Fruit fly (Drosophila melanogaster) whole organism, embryonic: ENCODE data around the gene CG43121.

Experiments
- C15 ChIP-seq: fragments of 200-800 bp; sonication (Bioruptor generic); IDR thresholded peaks from 3 replicates; pipeline ENCODE4 v1.3.6; 2022; ENCODE audit warnings: missing biosample characterization, missing genetic modification characterization
- CG10267 ChIP-seq: fragments of 200-800 bp; sonication (Bioruptor generic); optimal IDR thresholded peaks from 2 replicates; lab custom pipeline; 2018; ENCODE audit warnings: missing biosample characterization, mild to moderate bottlenecking, missing genetic modification characterization, moderate library complexity
- CG11695 ChIP-seq: fragments of 200-800 bp; sonication (Bioruptor generic); IDR thresholded peaks from 3 replicates; pipeline ENCODE4 v1.3.6; 2022; ENCODE audit warnings: missing biosample characterization, missing genetic modification characterization
- CG12391 ChIP-seq: fragments of 200-800 bp; sonication (Bioruptor generic); optimal IDR thresholded peaks from 3 replicates; lab custom pipeline; 2018; ENCODE audit warnings: missing biosample characterization, mild to moderate bottlenecking, missing genetic modification characterization, moderate library complexity
- CG13624 ChIP-seq: fragments of 200-800 bp; sonication (Bioruptor generic); optimal IDR thresholded peaks from 2 replicates; lab custom pipeline; 2016; ENCODE audit warnings: missing biosample characterization, missing genetic modification characterization
- CG13894 ChIP-seq: fragments of 200-800 bp; sonication (Bioruptor generic); optimal IDR thresholded peaks from 3 replicates; lab custom pipeline; 2018; ENCODE audit warnings: missing biosample characterization, mild to moderate bottlenecking, missing genetic modification characterization, moderate library complexity
- CG14710 ChIP-seq: fragments of 200-800 bp; sonication (Bioruptor generic); optimal IDR thresholded peaks from 3 replicates; lab custom pipeline; 2019; ENCODE audit warnings: missing biosample characterization, mild to moderate bottlenecking, missing genetic modification characterization, moderate library complexity
- CG15601 ChIP-seq: fragments of 200-800 bp; sonication (Bioruptor generic); optimal IDR thresholded peaks from 3 replicates; lab custom pipeline; 2019; ENCODE audit warnings: missing biosample characterization, mild to moderate bottlenecking, missing genetic modification characterization, moderate library complexity
- CG1603 ChIP-seq: fragments of 200-800 bp; sonication (Bioruptor generic); optimal IDR thresholded peaks from 2 replicates; lab custom pipeline; 2019; ENCODE audit warnings: missing biosample characterization, mild to moderate bottlenecking, missing genetic modification characterization, moderate library complexity
- CG17829 ChIP-seq: fragments of 200-800 bp; optimal IDR thresholded peaks from 2 replicates; lab custom pipeline; 2019; ENCODE audit warnings: missing biosample characterization, mild to moderate bottlenecking, missing genetic modification characterization, moderate library complexity
- CG2199 ChIP-seq: fragments of 200-800 bp; sonication (Bioruptor generic); IDR thresholded peaks from 3 replicates; pipeline ENCODE4 v1.3.6; 2022; ENCODE audit warnings: missing biosample characterization, missing genetic modification characterization
- CG2712 ChIP-seq: fragments of 200-800 bp; optimal IDR thresholded peaks from 3 replicates; lab custom pipeline; 2019; ENCODE audit warnings: missing biosample characterization, mild to moderate bottlenecking, missing genetic modification characterization, moderate library complexity
- CG31365 ChIP-seq: fragments of 200-800 bp; sonication (Bioruptor generic); optimal IDR thresholded peaks from 2 replicates; lab custom pipeline; 2018; ENCODE audit warnings: missing biosample characterization, mild to moderate bottlenecking, missing genetic modification characterization
- CG34224 ChIP-seq: fragments of 200-800 bp; sonication (Bioruptor generic); IDR thresholded peaks from 3 replicates; pipeline ENCODE4 v1.3.6; 2022; ENCODE audit warnings: missing biosample characterization, missing genetic modification characterization; ENCODE audit not compliant: partially characterized antibody
- CG4707 ChIP-seq: fragments of 200-800 bp; sonication (Bioruptor generic); optimal IDR thresholded peaks from 2 replicates; lab custom pipeline; 2018; ENCODE audit warnings: missing biosample characterization, mild to moderate bottlenecking, missing genetic modification characterization, moderate library complexity
- CG7963 ChIP-seq: fragments of 200-800 bp; sonication (Bioruptor generic); IDR thresholded peaks from 3 replicates; pipeline ENCODE4 v1.3.6; 2022; ENCODE audit warnings: missing biosample characterization, missing genetic modification characterization; ENCODE audit not compliant: partially characterized antibody
- CG8290 ChIP-seq, 3 experiments: fragments of 200-800 bp; sonication (Bioruptor generic); optimal IDR thresholded peaks; 2 replicates each; lab custom pipeline; 2016 to 2019; ENCODE audit warnings: missing biosample characterization in 3 of 3, missing genetic modification characterization in 3 of 3, mild to moderate bottlenecking in 2 of 3, moderate library complexity in 1 of 3
- HLH4C ChIP-seq: fragments of 200-800 bp; sonication (Bioruptor generic); IDR thresholded peaks from 3 replicates; pipeline ENCODE4 v1.3.6; 2022; ENCODE audit warnings: missing biosample characterization, missing genetic modification characterization; ENCODE audit not compliant: partially characterized antibody
- HmgZ ChIP-seq: fragments of 200-800 bp; sonication (Bioruptor generic); optimal IDR thresholded peaks from 2 replicates; lab custom pipeline; 2018; ENCODE audit warnings: missing biosample characterization, mild to moderate bottlenecking, missing genetic modification characterization
- Hr3 ChIP-seq: fragments of 200-800 bp; sonication (Bioruptor generic); optimal IDR thresholded peaks from 3 replicates; lab custom pipeline; 2016; ENCODE audit warnings: missing biosample characterization, missing genetic modification characterization
- Med ChIP-seq: fragments of 200-800 bp; sonication (Bioruptor generic); peaks from one replicate; lab custom pipeline; 2016; ENCODE audit warnings: missing biosample characterization, missing genetic modification characterization, mild to moderate bottlenecking, inconsistent platforms, moderate library complexity
- Oaz ChIP-seq: fragments of 200-800 bp; sonication (Bioruptor generic); IDR thresholded peaks from 2 replicates; pipeline ENCODE4 v1.3.6; 2022; ENCODE audit warnings: missing biosample characterization, missing genetic modification characterization
- abd-A ChIP-seq: fragments of 200-800 bp; sonication (Bioruptor generic); optimal IDR thresholded peaks from 3 replicates; lab custom pipeline; 2019; ENCODE audit warnings: missing biosample characterization, mild to moderate bottlenecking, missing genetic modification characterization, moderate library complexity
- aop ChIP-seq: fragments of 200-800 bp; sonication (Bioruptor generic); IDR thresholded peaks from 2 replicates; pipeline ENCODE4 v1.3.6; 2022; ENCODE audit warnings: missing biosample characterization, missing genetic modification characterization
- ato ChIP-seq: fragments of 200-800 bp; sonication (Bioruptor generic); IDR thresholded peaks from 2 replicates; pipeline ENCODE4 v1.3.6; 2022; ENCODE audit warnings: missing biosample characterization, missing genetic modification characterization; ENCODE audit not compliant: partially characterized antibody
- bbx ChIP-seq: fragments of 200-800 bp; sonication (Bioruptor generic); IDR thresholded peaks from 2 replicates; pipeline ENCODE4 v1.3.6; 2022; ENCODE audit warnings: missing biosample characterization, missing genetic modification characterization; ENCODE audit not compliant: partially characterized antibody
- bowl ChIP-seq: fragments of 200-800 bp; sonication (Bioruptor generic); IDR thresholded peaks from 2 replicates; pipeline ENCODE4 v1.3.6; 2022; ENCODE audit warnings: missing biosample characterization, missing genetic modification characterization
- hbn ChIP-seq: fragments of 200-800 bp; sonication (Bioruptor generic); IDR thresholded peaks from 2 replicates; pipeline ENCODE4 v1.3.6; 2022; ENCODE audit warnings: missing biosample characterization, missing genetic modification characterization; ENCODE audit not compliant: partially characterized antibody
- inv ChIP-seq: fragments of 200-800 bp; sonication (Bioruptor generic); IDR thresholded peaks from 2 replicates; pipeline ENCODE4 v1.3.6; 2022; ENCODE audit warnings: missing biosample characterization, missing genetic modification characterization; ENCODE audit not compliant: partially characterized antibody
- jumu ChIP-seq: fragments of 200-800 bp; sonication (Bioruptor generic); optimal IDR thresholded peaks from 3 replicates; lab custom pipeline; 2016; ENCODE audit warnings: missing biosample characterization, missing genetic modification characterization
- kni ChIP-seq: fragments of 200-800 bp; sonication (Bioruptor generic); optimal IDR thresholded peaks from 3 replicates; lab custom pipeline; 2017; ENCODE audit warnings: mild to moderate bottlenecking, missing biosample characterization, missing genetic modification reagents, missing genetic modification characterization
- lola ChIP-seq, 3 experiments: fragments of >200 bp in 2 of 3; fragments of 200-800 bp in 1 of 3; sonication (Bioruptor generic) in 1 of 3; optimal IDR thresholded peaks; 2 replicates each; lab custom pipeline; 2017 to 2019; ENCODE audit warnings: missing biosample characterization in 3 of 3, missing genetic modification characterization in 3 of 3, mild to moderate bottlenecking in 1 of 3, moderate library complexity in 1 of 3
- mld ChIP-seq: fragments of 200-800 bp; sonication (Bioruptor generic); IDR thresholded peaks from 3 replicates; pipeline ENCODE4 v1.3.6; 2022; ENCODE audit warnings: missing biosample characterization, missing genetic modification characterization; ENCODE audit not compliant: partially characterized antibody
- nau ChIP-seq: fragments of 200-800 bp; sonication (Bioruptor generic); optimal IDR thresholded peaks from 3 replicates; lab custom pipeline; 2017; ENCODE audit warnings: missing biosample characterization, mild to moderate bottlenecking, missing genetic modification characterization, missing genetic modification reagents
- nerfin-2 ChIP-seq: fragments of 200-800 bp; sonication (Bioruptor generic); IDR thresholded peaks from 2 replicates; pipeline ENCODE4 v1.3.6; 2022; ENCODE audit warnings: missing biosample characterization, missing genetic modification characterization; ENCODE audit not compliant: partially characterized antibody
- nom ChIP-seq: fragments of 200-800 bp; sonication (Bioruptor generic); optimal IDR thresholded peaks from 2 replicates; lab custom pipeline; 2017; ENCODE audit warnings: missing biosample characterization, missing genetic modification characterization, mild to moderate bottlenecking, moderate library complexity, missing genetic modification reagents
- pan ChIP-seq, 4 experiments: fragments of >200 bp in 3 of 4; fragments of 200-800 bp in 1 of 4; sonication (Bioruptor generic) in 1 of 4; optimal IDR thresholded peaks in 3 of 4; IDR thresholded peaks in 1 of 4; 2 replicates each; pipeline versions ENCODE4 v1.3.6 to Lab custom; 2017 to 2022; ENCODE audit warnings: missing biosample characterization in 2 of 4, missing genetic modification characterization in 2 of 4, mixed read lengths in 1 of 4
- pfk ChIP-seq: fragments of 200-800 bp; sonication (Bioruptor generic); optimal IDR thresholded peaks from 2 replicates; lab custom pipeline; 2018; ENCODE audit warnings: missing biosample characterization, mild to moderate bottlenecking, missing genetic modification characterization, moderate library complexity
- sna ChIP-seq: fragments of 200-800 bp; sonication (Bioruptor generic); IDR thresholded peaks from 2 replicates; pipeline ENCODE4 v1.3.6; 2022; ENCODE audit warnings: missing biosample characterization, missing genetic modification characterization; ENCODE audit not compliant: partially characterized antibody
- sug ChIP-seq: fragments of 200-800 bp; optimal IDR thresholded peaks from 2 replicates; lab custom pipeline; 2019; ENCODE audit warnings: missing biosample characterization, mild to moderate bottlenecking, missing genetic modification characterization, moderate library complexity
- trem ChIP-seq: fragments of 200-800 bp; optimal IDR thresholded peaks from 3 replicates; lab custom pipeline; 2019; ENCODE audit warnings: missing biosample characterization, mild to moderate bottlenecking, missing genetic modification characterization, moderate library complexity
- yki ChIP-seq: fragments of >200 bp; optimal IDR thresholded peaks from 3 replicates; lab custom pipeline; 2018
- zen ChIP-seq: fragments of 200-800 bp; sonication (Bioruptor generic); optimal IDR thresholded peaks from 3 replicates; lab custom pipeline; 2018; ENCODE audit warnings: missing biosample characterization, mild to moderate bottlenecking, missing genetic modification characterization, moderate library complexity
- zen2 ChIP-seq: fragments of 200-800 bp; sonication (Bioruptor generic); IDR thresholded peaks from 3 replicates; pipeline ENCODE4 v1.3.6; 2022; ENCODE audit warnings: missing biosample characterization, missing genetic modification characterization; ENCODE audit not compliant: partially characterized antibody

CG43121 gene

DNA sequence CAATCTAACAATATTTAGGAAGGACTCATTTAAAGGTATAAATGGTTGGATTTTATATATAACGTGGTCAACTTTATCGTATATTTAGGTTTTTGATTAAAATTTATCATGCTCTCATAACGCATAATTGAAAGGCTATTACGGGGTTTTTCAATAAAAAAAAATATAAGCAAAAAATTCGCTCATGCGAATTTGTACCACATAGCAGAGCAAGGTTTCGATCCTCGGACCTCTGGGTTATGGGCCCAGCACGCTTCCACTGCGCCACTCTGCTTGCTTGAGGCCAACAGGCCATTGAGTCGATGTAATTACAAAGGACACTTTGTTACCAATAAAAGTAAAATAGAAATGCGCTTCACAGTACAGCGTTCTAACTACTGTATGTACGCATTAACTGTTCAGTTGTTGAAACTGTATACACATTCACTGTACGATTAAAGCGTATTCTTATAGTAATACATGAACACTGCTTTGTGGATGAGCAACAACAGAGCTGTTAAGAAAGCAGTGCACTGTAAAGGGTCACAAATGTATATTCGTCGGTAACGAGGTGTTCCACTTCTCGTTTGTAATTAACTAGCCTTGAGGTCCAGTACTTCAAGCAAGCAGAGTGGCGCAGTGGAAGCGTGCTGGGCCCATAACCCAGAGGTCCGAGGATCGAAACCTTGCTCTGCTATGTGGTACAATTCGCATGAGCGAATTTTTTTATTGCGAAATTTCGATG, 1.7 kb upstream of the CG43121 start:
- TF ChIP-seq CG11695 (GFP tag; lab: Robert Waterston, UW), result 0 out of 3 replicates have a peak, but pooled peaks have one; percentile 12
- no peak for TF ChIP-seq CG15601 (tag; lab: Kevin White, UChicago)
- TF ChIP-seq pan (optimal IDR thresholded peaks at IDR 0.05; lab: Kevin White, UChicago), result no peak
- peak in 1 of 2 experiments; percentile 5 for TF ChIP-seq pan (GFP tag; optimal IDR thresholded peaks at IDR 0.05 in 1 of 2, IDR thresholded peaks at IDR 0.05 in 1 of 2)
- TF ChIP-seq HmgZ (tag; lab: Kevin White, UChicago), result peak; percentile 69
- TF ChIP-seq yki (lab: Kevin White, UChicago), result peak; percentile 35
- peak; percentile 95 for TF ChIP-seq mld (GFP tag; lab: Robert Waterston, UW)
- TF ChIP-seq sug (tag; lab: Kevin White, UChicago), result peak; percentile 7
- peak; percentile 9 for TF ChIP-seq nau (GFP tag; lab: Kevin White, UChicago)
- peak; percentile 91 for TF ChIP-seq bbx (GFP tag; lab: Robert Waterston, UW)
- TF ChIP-seq CG4707 (GFP tag; lab: Kevin White, UChicago), result no peak
- peak; percentile 37 for TF ChIP-seq CG2712 (tag; lab: Kevin White, UChicago)
- peak; percentile 81 for TF ChIP-seq nerfin-2 (GFP tag; lab: Robert Waterston, UW)
- peak; percentile 78 for TF ChIP-seq Med (GFP tag; lab: Kevin White, UChicago)
- no peak for TF ChIP-seq jumu (GFP tag; lab: Kevin White, UChicago)
- TF ChIP-seq CG1603, result peak; percentile 5
- TF ChIP-seq HLH4C (GFP tag; lab: Robert Waterston, UW), result peak; percentile 67
- peak; percentile 69 for TF ChIP-seq zen2 (GFP tag; lab: Robert Waterston, UW)
- peak; percentile 17 for TF ChIP-seq nom (GFP tag; lab: Kevin White, UChicago)
- TF ChIP-seq bowl, result no peak
- peak in 1 of 3 experiments; percentile 71 for TF ChIP-seq lola (GFP tag; optimal IDR thresholded peaks at IDR 0.05; lab: Kevin White, UChicago)
- peak; percentile 4 for TF ChIP-seq zen
- TF ChIP-seq CG13894, result peak; percentile 57
- TF ChIP-seq ato, result peak; percentile 87
- TF ChIP-seq CG8290 (GFP tag; optimal IDR thresholded peaks at IDR 0.05; lab: Kevin White, UChicago), result peak; percentile 29
- TF ChIP-seq CG8290 (tag; optimal IDR thresholded peaks at IDR 0.05; lab: Kevin White, UChicago), result peak in 1 of 2 experiments; percentile 71
- peak; percentile 31 for TF ChIP-seq CG10267 (tag; lab: Kevin White, UChicago)
- TF ChIP-seq pfk (GFP tag; lab: Kevin White, UChicago), result no peak
- TF ChIP-seq CG34224 (GFP tag; lab: Robert Waterston, UW), result peak; percentile 26; the same call in 1 of the 3 replicates
- peak; percentile 46; the same call in 1 of the 2 replicates for TF ChIP-seq sna
- 0 out of 2 replicates have a peak, but pooled peaks have one; percentile 33 for TF ChIP-seq hbn
- peak; percentile 47 for TF ChIP-seq inv (GFP tag; lab: Robert Waterston, UW)
- no peak for TF ChIP-seq Hr3 (GFP tag; lab: Kevin White, UChicago)
- TF ChIP-seq trem, result peak; percentile 22
- peak; percentile 11 for TF ChIP-seq CG13624
- TF ChIP-seq CG17829 (tag; lab: Kevin White, UChicago), result peak; percentile 58
- TF ChIP-seq Oaz (GFP tag; lab: Robert Waterston, UW), result no peak
- TF ChIP-seq C15 (GFP tag; lab: Robert Waterston, UW), result 0 out of 3 replicates have a peak, but pooled peaks have one; percentile 21
- TF ChIP-seq CG2199 (GFP tag; lab: Robert Waterston, UW), result peak; percentile 80; the same call in 2 of the 3 replicates
- TF ChIP-seq CG31365, result peak; percentile 100
- TF ChIP-seq aop (GFP tag; lab: Robert Waterston, UW), result 0 out of 2 replicates have a peak, but pooled peaks have one; percentile 27
- TF ChIP-seq kni (GFP tag; lab: Kevin White, UChicago), result peak; percentile 41
- peak; percentile 32 for TF ChIP-seq CG12391
- TF ChIP-seq CG14710, result no peak
- peak; percentile 88 for TF ChIP-seq CG7963 (GFP tag; lab: Robert Waterston, UW)
- peak; percentile 90 for TF ChIP-seq abd-A (tag; lab: Kevin White, UChicago)
